Fruit fly (Drosophila melanogaster) whole organism, wandering third instar larva: ENCODE data around the gene Rel.

ENCODE experiments used
- Abd-B ChIP-seq: fragments of >200 bp; optimal IDR thresholded peaks from 2 replicates; lab custom pipeline; 2017; ENCODE audit warnings: missing biosample characterization, missing genetic modification characterization
- CG32264 ChIP-seq: fragments of 200-800 bp; sonication (Bioruptor generic); optimal IDR thresholded peaks from 2 replicates; lab custom pipeline; 2016; ENCODE audit warnings: missing biosample characterization, missing genetic modification characterization
- CG9705 ChIP-seq: fragments of 200-800 bp; sonication (Bioruptor generic); optimal IDR thresholded peaks from 2 replicates; lab custom pipeline; 2018; ENCODE audit warnings: missing biosample characterization, mild to moderate bottlenecking, missing genetic modification characterization
- Dif ChIP-seq: fragments of 200-275, 200-300 bp; sonication (Bioruptor generic); optimal IDR thresholded peaks from 2 replicates; lab custom pipeline; 2018; ENCODE audit warnings: missing biosample characterization, missing genetic modification characterization; ENCODE audit not compliant: partially characterized antibody
- GATAd ChIP-seq: sonication (Bioruptor generic); optimal IDR thresholded peaks from 2 replicates; lab custom pipeline; 2016; ENCODE audit warnings: missing biosample characterization, missing genetic modification characterization
- HLH106 ChIP-seq: fragments of 200-800 bp; optimal IDR thresholded peaks from 3 replicates; lab custom pipeline; 2019; ENCODE audit warnings: missing biosample characterization, mild to moderate bottlenecking, missing genetic modification characterization, moderate library complexity
- Hnf4 ChIP-seq: fragments of 200-800 bp; sonication (Bioruptor generic); optimal IDR thresholded peaks from 2 replicates; lab custom pipeline; 2016; ENCODE audit warnings: missing biosample characterization, mild to moderate bottlenecking, missing genetic modification characterization
- Hr78 ChIP-seq: fragments of >200 bp; optimal IDR thresholded peaks from 2 replicates; lab custom pipeline; 2017; ENCODE audit warnings: missing biosample characterization, missing genetic modification characterization
- Hr83 ChIP-seq: fragments of 200-300 bp; sonication (Bioruptor generic); optimal IDR thresholded peaks from 2 replicates; lab custom pipeline; 2016; ENCODE audit warnings: missing biosample characterization, mild to moderate bottlenecking, missing genetic modification characterization, moderate library complexity; ENCODE audit not compliant: poor library complexity, severe bottlenecking
- Jra ChIP-seq: sonication (Bioruptor generic); optimal IDR thresholded peaks from 2 replicates; lab custom pipeline; 2016; ENCODE audit warnings: missing biosample characterization, missing genetic modification characterization
- Mio ChIP-seq: sonication (Bioruptor generic); optimal IDR thresholded peaks from 2 replicates; lab custom pipeline; 2016; ENCODE audit warnings: missing biosample characterization, missing genetic modification characterization
- Myc ChIP-seq: fragments of >200 bp; optimal IDR thresholded peaks from 2 replicates; lab custom pipeline; 2017
- OdsH ChIP-seq: fragments of 200-800 bp; sonication (Bioruptor generic); optimal IDR thresholded peaks from 2 replicates; lab custom pipeline; 2016; ENCODE audit warnings: missing biosample characterization, mild to moderate bottlenecking, missing genetic modification characterization
- Rel ChIP-seq, 2 experiments: fragments of 200-800 bp; sonication (Bioruptor generic) in 1 of 2; optimal IDR thresholded peaks; 2 replicates in 1 of 2; 3 replicates in 1 of 2; lab custom pipeline; 2016 to 2019; ENCODE audit warnings: mild to moderate bottlenecking in 2 of 2, missing biosample characterization in 2 of 2, missing genetic modification characterization in 2 of 2, moderate library complexity in 1 of 2
- Sp1 ChIP-seq: fragments of 200-800 bp; sonication (Bioruptor generic); optimal IDR thresholded peaks from 3 replicates; lab custom pipeline; 2019; ENCODE audit warnings: missing biosample characterization, mild to moderate bottlenecking, missing genetic modification characterization, moderate library complexity
- Vsx2 ChIP-seq: fragments of 200-300, 225-300 bp; sonication (Bioruptor generic); optimal IDR thresholded peaks from 2 replicates; lab custom pipeline; 2018; ENCODE audit warnings: missing biosample characterization, missing genetic modification characterization; ENCODE audit not compliant: partially characterized antibody
- br ChIP-seq: fragments of 200-800 bp; sonication (Bioruptor generic); optimal IDR thresholded peaks from 2 replicates; lab custom pipeline; 2016; ENCODE audit warnings: missing biosample characterization, missing genetic modification characterization
- brk ChIP-seq: fragments of 200-800 bp; sonication (Bioruptor generic); optimal IDR thresholded peaks from 2 replicates; lab custom pipeline; 2016; ENCODE audit warnings: missing biosample characterization, mild to moderate bottlenecking, missing genetic modification characterization
- dl ChIP-seq, 2 experiments: fragments of 175-275, 200-275 bp in 1 of 2; fragments of 200-275 bp in 1 of 2; sonication (Bioruptor generic); optimal IDR thresholded peaks; lab custom pipeline; 2018; ENCODE audit warnings: mild to moderate bottlenecking in 2 of 2, missing biosample characterization in 2 of 2, missing genetic modification characterization in 2 of 2, moderate library complexity in 2 of 2; ENCODE audit not compliant: partially characterized antibody in 2 of 2, insufficient read depth in 1 of 2
- dmrt93B ChIP-seq: fragments of 200-800 bp; sonication (Bioruptor generic); optimal IDR thresholded peaks from 2 replicates; lab custom pipeline; 2018; ENCODE audit warnings: missing biosample characterization, mild to moderate bottlenecking, missing genetic modification characterization
- dsf ChIP-seq: sonication (Bioruptor generic); optimal IDR thresholded peaks from 2 replicates; lab custom pipeline; 2016; ENCODE audit warnings: missing biosample characterization, missing genetic modification characterization, borderline replicate concordance
- ey ChIP-seq: fragments of 200-800 bp; sonication (Bioruptor generic); optimal IDR thresholded peaks from 2 replicates; lab custom pipeline; 2016; ENCODE audit warnings: missing biosample characterization, missing genetic modification characterization
- foxo ChIP-seq, 2 experiments: fragments of 200-800 bp; sonication (Bioruptor generic); optimal IDR thresholded peaks; 2 replicates in 1 of 2; 3 replicates in 1 of 2; lab custom pipeline; 2016 to 2017; ENCODE audit warnings: missing biosample characterization in 2 of 2, missing genetic modification characterization in 2 of 2
- fru ChIP-seq: fragments of 200-800 bp; sonication (Bioruptor generic); optimal IDR thresholded peaks from 3 replicates; lab custom pipeline; 2016; ENCODE audit warnings: missing biosample characterization, mild to moderate bottlenecking, missing genetic modification characterization
- h ChIP-seq: fragments of 200-800 bp; sonication (Bioruptor generic); optimal IDR thresholded peaks from 3 replicates; lab custom pipeline; 2016; ENCODE audit warnings: missing biosample characterization, mild to moderate bottlenecking, missing genetic modification characterization
- jim ChIP-seq: fragments of 175-275, 200-325 bp; sonication (Bioruptor generic); optimal IDR thresholded peaks from 2 replicates; lab custom pipeline; 2016; ENCODE audit warnings: missing biosample characterization, mild to moderate bottlenecking, missing genetic modification characterization
- lola ChIP-seq: fragments of >200 bp; optimal IDR thresholded peaks from 2 replicates; lab custom pipeline; 2017; ENCODE audit warnings: missing biosample characterization, missing genetic modification characterization
- pan ChIP-seq: fragments of >200 bp; optimal IDR thresholded peaks from 2 replicates; lab custom pipeline; 2017
- rgr ChIP-seq: fragments of 200-800 bp; sonication (Bioruptor generic); optimal IDR thresholded peaks from 3 replicates; lab custom pipeline; 2016; ENCODE audit warnings: missing biosample characterization, mild to moderate bottlenecking, missing genetic modification characterization
- sage ChIP-seq: fragments of 200-800 bp; sonication (Bioruptor generic); optimal IDR thresholded peaks from 2 replicates; lab custom pipeline; 2016; ENCODE audit warnings: missing biosample characterization, mild to moderate bottlenecking, missing genetic modification characterization
- sv ChIP-seq: fragments of 200-800 bp; sonication (Bioruptor generic); optimal IDR thresholded peaks from 3 replicates; lab custom pipeline; 2016; ENCODE audit warnings: missing biosample characterization, missing genetic modification characterization
- tai ChIP-seq: sonication (Bioruptor generic); optimal IDR thresholded peaks from 2 replicates; lab custom pipeline; 2016; ENCODE audit warnings: missing biosample characterization, missing genetic modification characterization
- usp ChIP-seq: fragments of >200 bp; optimal IDR thresholded peaks from 2 replicates; lab custom pipeline; 2017; ENCODE audit warnings: missing biosample characterization, missing genetic modification characterization
- woc ChIP-seq: sonication (Bioruptor generic); optimal IDR thresholded peaks from 2 replicates; lab custom pipeline; 2016; ENCODE audit warnings: missing biosample characterization, mild to moderate bottlenecking, missing genetic modification characterization

Gene Rel

DNA sequence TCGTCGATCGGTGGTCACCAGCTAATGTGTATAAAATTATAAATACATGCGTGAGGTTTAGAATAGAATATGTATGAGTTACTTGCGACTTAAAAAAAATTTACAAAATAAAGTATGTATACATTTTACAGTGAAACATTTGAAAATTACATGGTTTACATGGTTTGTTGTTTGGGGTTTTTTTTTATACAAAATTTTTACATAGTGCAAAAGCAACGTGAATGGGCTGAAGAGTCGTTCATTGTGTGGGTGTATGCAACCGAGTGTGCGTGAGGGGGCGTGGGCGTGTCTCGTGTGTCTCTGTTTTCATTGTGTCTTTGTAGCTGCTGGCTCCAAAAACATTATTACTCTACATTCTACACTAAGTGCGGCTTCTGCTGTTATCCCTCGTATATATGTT is 22.1 kb upstream of the Rel start:
- TF ChIP-seq jim (GFP tag; lab: Kevin White, UChicago) (no peak), brk (GFP tag; lab: Kevin White, UChicago) (no peak), Dif (GFP tag; lab: Kevin White, UChicago) (no peak), Hnf4 (GFP tag; lab: Kevin White, UChicago) (no peak), Hr78 (no peak), Sp1 (no peak), ey (GFP tag; lab: Kevin White, UChicago) (no peak), dsf (GFP tag; lab: Kevin White, UChicago) (no peak), usp (GFP tag; lab: Kevin White, UChicago) (no peak)

DNA sequence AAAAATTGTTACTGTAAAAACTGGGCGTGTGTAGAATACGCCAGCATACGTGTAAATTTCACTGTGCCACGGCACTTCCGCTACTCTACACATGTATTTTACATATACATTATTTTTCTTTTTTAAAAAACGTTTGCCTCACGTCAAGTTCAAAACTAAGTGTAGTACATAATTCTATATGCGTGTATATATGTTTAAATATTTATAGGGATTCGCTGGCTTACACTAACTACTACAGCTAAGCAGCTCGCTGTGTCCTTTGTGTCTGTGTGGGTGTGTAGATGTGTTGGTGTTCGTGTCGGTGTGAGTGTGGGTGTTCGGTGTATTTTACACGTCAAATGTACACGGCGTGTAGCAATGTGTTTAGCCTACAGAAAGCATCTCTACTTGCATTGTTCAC is 20.6 kb upstream of the Rel start:
- TF ChIP-seq ey (GFP tag; lab: Kevin White, UChicago) (no peak), Hnf4 (GFP tag; lab: Kevin White, UChicago) (no peak), Hr78 (no peak), OdsH (GFP tag; lab: Kevin White, UChicago) (no peak), Hr83 (no peak), h (GFP tag; lab: Kevin White, UChicago) (no peak), GATAd (GFP tag; lab: Kevin White, UChicago) (no peak), Dif (GFP tag; lab: Kevin White, UChicago) (no peak), dl (GFP tag; optimal IDR thresholded peaks at IDR 0.05; lab: Kevin White, UChicago; ENCODE audit: insufficient read depth in 1 of 2, partially characterized antibody in 2 of 2) (no peak), CG32264 (GFP tag; lab: Kevin White, UChicago) (no peak), fru (GFP tag; lab: Kevin White, UChicago) (no peak)

DNA sequence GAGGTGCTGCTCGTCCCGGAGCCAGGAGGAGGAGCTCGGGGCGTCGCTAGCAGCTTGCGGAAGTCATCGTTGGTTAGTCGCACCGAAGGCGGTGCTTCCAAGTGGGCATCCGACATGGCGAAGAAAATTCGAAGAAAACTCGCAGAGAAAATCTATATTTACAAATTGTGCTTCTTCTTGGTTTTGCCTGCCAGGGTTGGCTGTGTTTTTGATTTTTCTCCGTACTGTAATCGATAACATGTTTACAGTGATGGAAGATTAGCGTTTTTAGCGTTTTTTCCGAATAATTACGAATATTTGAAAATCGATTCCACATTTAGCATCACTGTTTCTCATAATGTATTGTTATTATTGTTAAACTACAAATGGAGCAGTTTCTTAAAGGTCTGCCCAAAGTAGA is 17.1 kb upstream of the Rel start, which contains the start of the genes beag and Ada:
TSS of gene beag (minus strand) at position 205 of the 400 bp plus-strand sequence.
TSS of gene Ada (plus strand) at position 310 of the 400 bp plus-strand sequence.
- TF ChIP-seq CG9705 (GFP tag; lab: Kevin White, UChicago) = peak; percentile 29
- TF ChIP-seq foxo (GFP tag; optimal IDR thresholded peaks at IDR 0.05; lab: Kevin White, UChicago) = peak in 1 of 2 experiments; percentile 42
- TF ChIP-seq Mio (GFP tag; lab: Kevin White, UChicago) = no peak
- peak; percentile 8 for TF ChIP-seq sv (GFP tag; lab: Kevin White, UChicago)
- TF ChIP-seq Sp1 = peak; percentile 15
- peak; percentile 89 for TF ChIP-seq Myc (lab: Kevin White, UChicago)
- no peak for TF ChIP-seq Jra (GFP tag; lab: Kevin White, UChicago)
- no peak for TF ChIP-seq woc (GFP tag; lab: Kevin White, UChicago)
- TF ChIP-seq dmrt93B (GFP tag; lab: Kevin White, UChicago) = no peak
- TF ChIP-seq HLH106 (tag; lab: Kevin White, UChicago) = peak; percentile 31

DNA sequence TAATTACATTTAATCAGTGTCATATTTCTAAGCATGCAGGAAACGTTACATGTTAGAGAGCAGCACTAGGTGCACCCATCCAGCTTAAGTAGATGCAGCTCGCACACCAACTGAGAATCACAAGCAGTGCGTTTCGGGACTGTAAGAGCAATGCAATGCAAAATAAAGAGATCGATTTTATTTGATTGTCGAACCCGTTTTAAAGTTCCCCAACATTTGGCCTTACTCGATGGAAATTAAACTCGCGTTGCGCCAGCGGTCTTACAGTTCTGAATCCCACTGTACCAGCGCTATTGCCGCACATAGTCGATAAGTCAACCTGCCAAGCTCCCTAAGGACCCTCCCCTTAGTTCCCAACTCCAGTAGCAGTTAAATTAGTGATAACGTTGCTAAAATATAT is 15.0 kb upstream of the Rel start:
- TF ChIP-seq CG32264 (GFP tag; lab: Kevin White, UChicago) (no peak), Abd-B (GFP tag; lab: Kevin White, UChicago) (no peak), lola (GFP tag; lab: Kevin White, UChicago) (no peak), Hnf4 (GFP tag; lab: Kevin White, UChicago) (no peak), rgr (GFP tag; lab: Kevin White, UChicago) (peak; percentile 25), fru (GFP tag; lab: Kevin White, UChicago) (no peak), dsf (GFP tag; lab: Kevin White, UChicago) (no peak), ey (GFP tag; lab: Kevin White, UChicago) (peak; percentile 14), Rel (GFP tag; optimal IDR thresholded peaks at IDR 0.05; lab: Kevin White, UChicago) (no peak), Rel (tag; optimal IDR thresholded peaks at IDR 0.05; lab: Kevin White, UChicago) (no peak), foxo (GFP tag; optimal IDR thresholded peaks at IDR 0.05; lab: Kevin White, UChicago) (peak in 1 of 2 experiments; percentile 31)
- TF ChIP-seq, all 38 proteins: peak for 3

DNA sequence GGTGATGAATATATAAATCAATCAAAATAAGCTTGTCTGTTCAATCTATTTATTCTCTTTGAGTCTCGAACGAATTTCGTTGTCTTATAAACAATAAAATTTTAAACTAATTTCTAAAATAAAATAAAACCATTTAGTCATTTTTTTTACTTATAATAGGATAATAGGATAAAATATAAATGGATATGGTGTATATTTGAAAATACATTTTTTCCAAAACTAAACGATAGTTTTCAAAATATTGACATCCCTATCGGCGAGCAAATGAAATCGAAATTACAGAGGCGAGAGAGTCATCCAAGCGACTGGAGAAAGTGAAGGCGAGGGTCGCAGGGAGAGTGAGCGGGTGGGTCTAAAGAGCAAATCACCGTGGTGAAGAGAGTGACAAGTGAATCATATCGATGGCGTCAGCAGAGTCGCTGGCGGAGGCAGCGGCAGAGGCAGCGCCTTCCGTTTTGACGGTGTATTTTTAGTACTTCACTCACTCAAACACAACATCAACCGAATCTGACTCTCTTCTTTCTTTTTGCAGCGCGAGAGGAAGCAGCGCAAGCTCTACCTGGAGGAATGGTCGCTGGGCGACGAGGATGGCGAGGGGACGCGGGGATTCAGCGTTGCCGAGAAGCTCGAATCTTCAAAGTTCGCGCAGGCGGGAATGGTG is 9.8 kb upstream of the Rel start:
- TF ChIP-seq sage (GFP tag; lab: Kevin White, UChicago) (peak; percentile 77), Rel (GFP tag; optimal IDR thresholded peaks at IDR 0.05; lab: Kevin White, UChicago) (no peak), Rel (tag; optimal IDR thresholded peaks at IDR 0.05; lab: Kevin White, UChicago) (no peak), lola (GFP tag; lab: Kevin White, UChicago) (no peak), rgr (GFP tag; lab: Kevin White, UChicago) (peak; percentile 95), OdsH (GFP tag; lab: Kevin White, UChicago) (peak; percentile 96), brk (GFP tag; lab: Kevin White, UChicago) (no peak), foxo (GFP tag; optimal IDR thresholded peaks at IDR 0.05; lab: Kevin White, UChicago) (peak in 1 of 2 experiments; percentile 94), Sp1 (peak; percentile 97), h (GFP tag; lab: Kevin White, UChicago) (peak; percentile 90), tai (GFP tag; lab: Kevin White, UChicago) (no peak), ey (GFP tag; lab: Kevin White, UChicago) (peak; percentile 79), dl (GFP tag; optimal IDR thresholded peaks at IDR 0.05; lab: Kevin White, UChicago; ENCODE audit: insufficient read depth in 1 of 2, partially characterized antibody in 2 of 2) (peak; percentile 83 to 90), CG9705 (GFP tag; lab: Kevin White, UChicago) (peak; percentile 72), dmrt93B (GFP tag; lab: Kevin White, UChicago) (peak; percentile 81), woc (GFP tag; lab: Kevin White, UChicago) (peak; percentile 73), HLH106 (tag; lab: Kevin White, UChicago) (peak; percentile 96), Hnf4 (GFP tag; lab: Kevin White, UChicago) (peak; percentile 91), Abd-B (GFP tag; lab: Kevin White, UChicago) (no peak), br (GFP tag; lab: Kevin White, UChicago) (peak; percentile 84), pan (lab: Kevin White, UChicago) (no peak), jim (GFP tag; lab: Kevin White, UChicago) (no peak), usp (GFP tag; lab: Kevin White, UChicago) (no peak), Hr83 (peak; percentile 28), Mio (GFP tag; lab: Kevin White, UChicago) (no peak), Myc (lab: Kevin White, UChicago) (no peak), Vsx2 (GFP tag; lab: Kevin White, UChicago) (peak; percentile 96), sv (GFP tag; lab: Kevin White, UChicago) (peak; percentile 63)
